Worm (Caenorhabditis elegans) whole organism, L2 larva: ENCODE measurements around the gene sprr-1.

Experiments used
- C34F6.9 ChIP-seq: fragments of 150-350 bp; optimal IDR thresholded peaks from 2 replicates; lab custom pipeline; 2014; ENCODE audit warnings: missing biosample characterization, missing genetic modification characterization
- F13H6.1 ChIP-seq: sonication (generic microtip); optimal IDR thresholded peaks from 2 replicates; lab custom pipeline; 2016; ENCODE audit warnings: missing genetic modification characterization, missing compliant biosample characterization
- R02D3.7 ChIP-seq: fragments of 150-350 bp; optimal IDR thresholded peaks from 2 replicates; lab custom pipeline; 2014; ENCODE audit warnings: missing biosample characterization, missing genetic modification characterization
- Y55F3AM.14 ChIP-seq: fragments of 200-800 bp; sonication (Bioruptor generic); optimal IDR thresholded peaks from 2 replicates; lab custom pipeline; 2018; ENCODE audit warnings: mild to moderate bottlenecking, missing genetic modification characterization, missing compliant biosample characterization
- ZK546.5 ChIP-seq: sonication (generic microtip); optimal IDR thresholded peaks from 2 replicates; lab custom pipeline; 2017; ENCODE audit warnings: missing biosample characterization, missing genetic modification characterization
- alr-1 ChIP-seq: fragments of 150-350 bp; optimal IDR thresholded peaks from 2 replicates; lab custom pipeline; 2014; ENCODE audit warnings: missing biosample characterization, missing genetic modification characterization
- blmp-1 ChIP-seq: sonication (generic microtip); optimal IDR thresholded peaks from 2 replicates; lab custom pipeline; 2017; ENCODE audit warnings: missing genetic modification characterization, mild to moderate bottlenecking, missing compliant biosample characterization, antibody characterized with exemption, moderate library complexity; ENCODE audit not compliant: insufficient read depth
- ceh-82 ChIP-seq: fragments of 150-350 bp; optimal IDR thresholded peaks from 2 replicates; lab custom pipeline; 2014; ENCODE audit warnings: missing biosample characterization, missing genetic modification characterization
- dmd-4 ChIP-seq: sonication (generic microtip); optimal IDR thresholded peaks from 2 replicates; lab custom pipeline; 2017; ENCODE audit warnings: missing biosample characterization, missing genetic modification characterization
- egl-27 ChIP-seq: sonication (generic microtip); optimal IDR thresholded peaks from 3 replicates; lab custom pipeline; 2017; ENCODE audit warnings: missing biosample characterization, missing genetic modification reagents, missing genetic modification characterization
- elt-1 ChIP-seq: fragments of 150-350 bp; optimal IDR thresholded peaks from 2 replicates; lab custom pipeline; 2014; ENCODE audit warnings: missing biosample characterization, missing genetic modification characterization
- elt-3 ChIP-seq: sonication (generic microtip); optimal IDR thresholded peaks from 2 replicates; lab custom pipeline; 2017; ENCODE audit warnings: missing biosample characterization, missing genetic modification characterization
- fos-1 ChIP-seq: fragments of 150-350 bp; optimal IDR thresholded peaks from 2 replicates; lab custom pipeline; 2014; ENCODE audit warnings: missing biosample characterization, missing genetic modification characterization
- lin-11 ChIP-seq: fragments of 150-350 bp; sonication (generic microtip); optimal IDR thresholded peaks from 2 replicates; lab custom pipeline; 2014; ENCODE audit warnings: missing biosample characterization, missing genetic modification characterization, inconsistent platforms, mixed read lengths
- lin-13 ChIP-seq: fragments of 150-350 bp; optimal IDR thresholded peaks from 2 replicates; lab custom pipeline; 2014; ENCODE audit warnings: missing biosample characterization, missing genetic modification reagents, missing genetic modification characterization
- lin-39 ChIP-seq: fragments of 150-350 bp; optimal IDR thresholded peaks from 2 replicates; lab custom pipeline; 2014; ENCODE audit warnings: missing biosample characterization, missing genetic modification reagents, missing genetic modification characterization
- lsy-2 ChIP-seq, 2 experiments: fragments of 150-350 bp in 1 of 2; sonication (generic microtip) in 1 of 2; optimal IDR thresholded peaks; 2 replicates each; lab custom pipeline; 2014 to 2017; ENCODE audit warnings: missing biosample characterization in 2 of 2, missing genetic modification characterization in 2 of 2
- mbf-1 ChIP-seq: sonication (generic microtip); optimal IDR thresholded peaks from 2 replicates; lab custom pipeline; 2017; ENCODE audit warnings: missing biosample characterization, missing genetic modification characterization
- mdl-1 ChIP-seq, 2 experiments: fragments of 150-350 bp in 1 of 2; sonication (generic microtip) in 1 of 2; optimal IDR thresholded peaks; 2 replicates each; lab custom pipeline; 2017; ENCODE audit warnings: missing biosample characterization in 2 of 2, missing genetic modification characterization in 2 of 2
- nhr-10 ChIP-seq: sonication (generic microtip); optimal IDR thresholded peaks from 2 replicates; lab custom pipeline; 2017; ENCODE audit warnings: missing biosample characterization, missing genetic modification characterization
- nhr-12 ChIP-seq: fragments of 150-350 bp; optimal IDR thresholded peaks from 2 replicates; lab custom pipeline; 2014; ENCODE audit warnings: missing biosample characterization, missing genetic modification characterization
- nhr-129 ChIP-seq: fragments of 150-350 bp; optimal IDR thresholded peaks from 2 replicates; lab custom pipeline; 2014; ENCODE audit warnings: missing biosample characterization, missing genetic modification characterization
- nhr-21 ChIP-seq: fragments of 150-350 bp; optimal IDR thresholded peaks from 2 replicates; lab custom pipeline; 2014; ENCODE audit warnings: missing biosample characterization, missing genetic modification characterization
- nhr-23 ChIP-seq: fragments of 150-350 bp; optimal IDR thresholded peaks from 2 replicates; lab custom pipeline; 2014; ENCODE audit warnings: missing biosample characterization, missing genetic modification reagents, missing genetic modification characterization
- nhr-237 ChIP-seq: fragments of 150-350 bp; optimal IDR thresholded peaks from 2 replicates; lab custom pipeline; 2014; ENCODE audit warnings: missing biosample characterization, missing genetic modification characterization
- nhr-25 ChIP-seq: fragments of 150-350 bp; sonication (generic microtip); optimal IDR thresholded peaks from 3 replicates; lab custom pipeline; 2014; ENCODE audit warnings: missing biosample characterization, missing genetic modification characterization
- nhr-6 ChIP-seq: fragments of 150-350 bp; optimal IDR thresholded peaks from 2 replicates; lab custom pipeline; 2014; ENCODE audit warnings: missing biosample characterization, missing genetic modification characterization
- peb-1 ChIP-seq: fragments of 150-350 bp; optimal IDR thresholded peaks from 2 replicates; lab custom pipeline; 2014; ENCODE audit warnings: missing biosample characterization, missing genetic modification characterization
- sem-4 ChIP-seq: fragments of 150-350 bp; optimal IDR thresholded peaks from 2 replicates; lab custom pipeline; 2014; ENCODE audit warnings: missing biosample characterization, missing genetic modification reagents, missing genetic modification characterization
- skn-1 ChIP-seq: sonication (generic microtip); optimal IDR thresholded peaks from 2 replicates; lab custom pipeline; 2017; ENCODE audit warnings: missing biosample characterization, missing genetic modification characterization
- sma-3 ChIP-seq: sonication (generic microtip); optimal IDR thresholded peaks from 2 replicates; lab custom pipeline; 2016; ENCODE audit warnings: missing genetic modification reagents, missing genetic modification characterization, missing compliant biosample characterization
- snpc-4 ChIP-seq: fragments of 150-350 bp; optimal IDR thresholded peaks from 2 replicates; lab custom pipeline; 2014; ENCODE audit warnings: missing biosample characterization, missing genetic modification characterization
- unc-55 ChIP-seq: fragments of 150-350 bp; sonication (generic microtip); optimal IDR thresholded peaks from 3 replicates; lab custom pipeline; 2014; ENCODE audit warnings: missing biosample characterization, missing genetic modification reagents, missing genetic modification characterization
- ztf-11 ChIP-seq: sonication (generic microtip); optimal IDR thresholded peaks from 2 replicates; lab custom pipeline; 2017; ENCODE audit warnings: missing biosample characterization, missing genetic modification characterization

sprr-1 gene

ce11 chrX:15446292-15446794, 19.8 kb upstream of the sprr-1 start, which contains the start of gene R03A10.5:
Gene R03A10.5, plus strand, starts transcription at chrX:15446722.
- no peak for TF ChIP-seq blmp-1 (tag; lab: Kevin White, UChicago)
- no peak for TF ChIP-seq lsy-2 (tag; optimal IDR thresholded peaks at IDR 0.05; lab: Kevin White, UChicago)
- no peak for TF ChIP-seq Y55F3AM.14
- no peak for TF ChIP-seq nhr-25
- no peak for TF ChIP-seq lin-11 (tag; lab: Kevin White, UChicago)

DNA sequence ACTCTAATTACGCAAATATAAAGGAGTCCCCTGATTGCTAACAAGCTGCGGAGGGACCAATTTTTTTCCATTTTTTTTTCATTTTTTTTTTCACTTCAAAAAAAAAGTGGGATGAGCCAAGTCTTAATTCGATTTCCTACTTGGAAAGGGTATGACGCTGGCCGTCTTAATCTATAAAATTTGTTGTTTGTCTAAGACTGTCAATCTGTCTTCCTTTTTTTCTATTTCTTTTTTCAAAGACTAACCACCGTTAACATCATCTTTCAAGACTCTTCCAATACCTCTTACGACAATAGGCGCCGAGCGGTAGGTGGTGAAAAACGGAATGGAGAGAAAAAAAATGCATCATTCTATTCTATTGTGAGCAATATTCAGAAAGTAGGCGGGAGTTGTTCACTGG, 1.1 kb upstream of the sprr-1 start:
- TF ChIP-seq lin-13 (no peak), unc-55 (GFP tag; lab: Kevin White, UChicago) (no peak)

DNA sequence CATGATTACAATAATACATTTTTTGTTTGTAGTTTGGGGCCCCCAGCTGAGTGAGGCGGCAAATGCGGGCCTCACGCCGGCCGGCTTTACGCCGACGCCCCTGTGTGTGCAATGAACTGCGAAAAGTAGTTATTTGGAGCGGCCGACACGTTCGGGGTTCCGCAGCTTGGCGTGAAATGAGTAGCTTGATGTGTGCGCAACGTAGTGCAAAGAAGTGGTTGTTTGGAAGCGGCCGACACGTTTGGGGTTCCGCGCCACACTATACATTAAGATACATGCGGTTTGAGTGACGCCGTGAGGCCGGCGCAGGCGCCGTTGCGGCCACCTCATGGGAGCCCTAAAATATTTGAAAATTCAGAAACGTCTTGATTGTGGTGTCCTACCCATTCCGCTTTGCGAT, 2.6 kb downstream of the sprr-1 start:
- TF ChIP-seq snpc-4 (tag; lab: Kevin White, UChicago): peak; percentile 24
- no peak for TF ChIP-seq R02D3.7

DNA sequence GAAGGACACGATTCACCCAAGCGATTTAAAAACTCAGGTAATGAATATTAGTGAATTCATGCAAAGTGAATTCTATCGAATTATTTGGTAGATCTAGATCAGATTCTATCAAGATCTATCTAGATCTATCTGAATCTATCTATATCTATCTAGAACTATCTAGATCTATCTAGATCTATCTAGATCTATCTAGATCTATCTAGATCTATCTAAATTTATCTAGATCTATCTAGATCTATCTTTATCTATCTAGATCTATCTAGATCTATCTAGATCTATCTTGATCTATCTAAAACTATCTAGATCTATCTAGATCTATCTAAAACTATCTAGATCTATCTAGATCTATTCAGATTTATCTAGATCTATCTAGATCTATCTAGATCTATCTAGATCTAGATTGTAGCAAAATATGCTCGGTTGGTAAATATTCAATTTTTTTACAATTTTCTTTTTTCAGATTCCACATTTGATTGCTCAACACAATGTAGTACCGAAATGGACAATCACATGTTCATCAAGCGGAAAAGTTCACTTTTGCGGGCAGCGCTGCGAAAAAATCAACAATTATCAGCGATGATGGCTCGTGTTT, 4.0 kb downstream of the sprr-1 start:
- TF ChIP-seq nhr-21 (tag; lab: Kevin White, UChicago) (no peak), egl-27 (tag; lab: Kevin White, UChicago) (peak; percentile 76), nhr-129 (tag; lab: Kevin White, UChicago) (no peak), sem-4 (tag; lab: Kevin White, UChicago) (peak; percentile 86), elt-1 (peak; percentile 67), blmp-1 (tag; lab: Kevin White, UChicago) (no peak)

DNA sequence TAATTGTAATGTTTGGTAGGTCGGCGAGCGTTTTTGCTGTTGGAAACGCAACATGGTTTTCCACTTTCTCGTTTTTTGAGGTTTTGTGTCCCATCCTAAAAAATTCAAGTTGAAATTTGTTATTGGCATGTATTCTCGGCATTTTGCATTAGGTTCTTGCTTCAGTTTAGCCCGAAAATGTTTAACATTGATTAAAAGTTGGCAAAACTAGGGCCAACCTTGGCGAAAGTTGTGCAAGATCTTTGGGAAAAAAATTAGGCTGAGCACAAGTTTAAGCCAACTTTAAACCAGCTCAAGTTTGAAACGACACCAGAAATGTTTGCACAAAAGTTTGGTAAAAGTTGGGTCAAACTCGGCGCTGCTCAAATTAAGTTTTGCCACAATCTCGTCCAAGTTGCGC, 11.2 kb downstream of the sprr-1 start, which contains the start of gene exc-1:
Gene exc-1, minus strand, starts transcription at position 101 of the 400 bp plus-strand sequence.
- TF ChIP-seq nhr-10 (no peak), C34F6.9 (tag; lab: Kevin White, UChicago) (no peak), alr-1 (tag; lab: Kevin White, UChicago) (no peak), ceh-82 (tag; lab: Kevin White, UChicago) (no peak), nhr-21 (tag; lab: Kevin White, UChicago) (no peak)
- TF ChIP-seq, all 48 proteins: peak for 0

DNA sequence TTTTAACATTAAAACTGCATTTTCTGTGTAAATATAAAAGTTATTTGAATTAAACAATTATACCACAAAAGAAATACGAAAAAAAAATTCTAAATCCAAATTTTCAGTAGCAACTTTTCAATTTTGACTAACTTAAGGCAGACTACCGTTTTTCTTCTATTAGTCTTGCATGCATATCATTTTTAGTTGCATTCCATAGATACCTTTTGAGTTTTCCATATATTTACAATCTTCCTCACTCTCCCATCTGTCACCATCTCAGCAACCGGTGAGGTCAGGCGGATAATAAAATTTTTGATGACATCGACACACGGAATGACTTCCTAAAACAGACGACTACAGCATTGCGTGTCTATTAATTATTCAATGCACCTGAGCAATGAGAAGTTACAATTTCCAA, 12.6 kb downstream of the sprr-1 start, which contains the start of gene gcy-36:
Gene gcy-36, plus strand, starts transcription at position 301 of the 400 bp plus-strand sequence.
- no peak for TF ChIP-seq fos-1
- no peak for TF ChIP-seq F13H6.1
- no peak for TF ChIP-seq skn-1 (tag; lab: Kevin White, UChicago)
- TF ChIP-seq sem-4 (tag; lab: Kevin White, UChicago): no peak
- no peak for TF ChIP-seq nhr-23 (tag; lab: Kevin White, UChicago)
- no peak for TF ChIP-seq dmd-4
- TF ChIP-seq nhr-237 (tag; lab: Kevin White, UChicago): no peak
- no peak for TF ChIP-seq mdl-1 (tag; optimal IDR thresholded peaks at IDR 0.05; lab: Kevin White, UChicago)
- TF ChIP-seq elt-1: no peak
- TF ChIP-seq nhr-12 (tag; lab: Kevin White, UChicago): no peak
- TF ChIP-seq elt-3: no peak
- no peak for TF ChIP-seq peb-1 (tag; lab: Kevin White, UChicago)
- TF ChIP-seq, all 48 proteins: peak for 0

- no peak for TF ChIP-seq R02D3.7
- peak; percentile 87 for TF ChIP-seq sma-3 (GFP tag; lab: Kevin White, UChicago)
- TF ChIP-seq dmd-4: no peak
- TF ChIP-seq mbf-1: no peak
- TF ChIP-seq Y55F3AM.14: no peak
- no peak for TF ChIP-seq ZK546.5 (tag; lab: Kevin White, UChicago)
- no peak for TF ChIP-seq lin-39
- no peak for TF ChIP-seq blmp-1 (tag; lab: Kevin White, UChicago)
- no peak for TF ChIP-seq ztf-11
- TF ChIP-seq skn-1 (tag; lab: Kevin White, UChicago): no peak
- no peak for TF ChIP-seq nhr-6 (tag; lab: Kevin White, UChicago)
- peak; percentile 14 for TF ChIP-seq egl-27 (tag; lab: Kevin White, UChicago)
- no peak for TF ChIP-seq unc-55 (GFP tag; lab: Kevin White, UChicago)
- TF ChIP-seq snpc-4 (tag; lab: Kevin White, UChicago): no peak
- no peak for TF ChIP-seq nhr-10
- TF ChIP-seq C34F6.9 (tag; lab: Kevin White, UChicago): no peak
- TF ChIP-seq, all 48 proteins: peak for 2
Measured at ce11 chrX:15485262-15485661, 19.2 kb downstream of the sprr-1 start.
